Fruit fly (Drosophila melanogaster): Measurements from ENCODE around the gene Ir10a.
A peak's percentile ranks its signal among the peaks of the same experiment; 100 is the strongest.

The Ir10a gene

dm6 chrX:11326213-11326731, 15.3 kb upstream of the Ir10a start (continued):
- TF ChIP-seq Side (GFP tag; optimal IDR thresholded peaks at IDR 0.05) (peak; percentile 33), gce (GFP tag; IDR thresholded peaks at IDR 0.05) (0 out of 3 replicates have a peak, but pooled peaks have one; percentile 32), CG6683 (GFP tag; optimal IDR thresholded peaks at IDR 0.05) (peak; percentile 37), CHES-1-like (GFP tag; optimal IDR thresholded peaks at IDR 0.05) (peak; percentile 24), CG17186 (GFP tag; optimal IDR thresholded peaks at IDR 0.05) (peak; percentile 38), Gug (GFP tag; IDR thresholded peaks at IDR 0.05) (peak; percentile 32; the same call in 1 of the 4 replicates), CG4424 (GFP tag; optimal IDR thresholded peaks at IDR 0.05) (peak; percentile 55), lola (GFP tag; optimal IDR thresholded peaks at IDR 0.05) (peak in 1 of 3 experiments; percentile 50), CG7556 (GFP tag; optimal IDR thresholded peaks at IDR 0.05) (peak; percentile 73), Rx (GFP tag; IDR thresholded peaks at IDR 0.05) (peak; percentile 47), oc (tag; optimal IDR thresholded peaks at IDR 0.05) (peak; percentile 68), Rfx (GFP tag; IDR thresholded peaks at IDR 0.05) (0 out of 2 replicates have a peak, but pooled peaks have one; percentile 62), toy (GFP tag; IDR thresholded peaks at IDR 0.05) (no peak), corto (GFP tag; optimal IDR thresholded peaks at IDR 0.05) (peak; percentile 41), az2 (GFP tag; optimal IDR thresholded peaks at IDR 0.05) (peak; percentile 54), D (optimal IDR thresholded peaks at IDR 0.05) (no peak), D (GFP tag; optimal IDR thresholded peaks at IDR 0.05) (peak; percentile 65), bab2 (GFP tag; optimal IDR thresholded peaks at IDR 0.05) (peak; percentile 57), CG2875 (GFP tag; optimal IDR thresholded peaks at IDR 0.05) (peak; percentile 17), CG8089 (GFP tag; optimal IDR thresholded peaks at IDR 0.05) (peak; percentile 26), zen (tag; optimal IDR thresholded peaks at IDR 0.05) (peak; percentile 15), CG2199 (GFP tag; IDR thresholded peaks at IDR 0.05) (no peak), Sry-δ (GFP tag; optimal IDR thresholded peaks at IDR 0.05) (peak; percentile 9), CrebB (tag; optimal IDR thresholded peaks at IDR 0.05) (peak; percentile 65), CG16813 (GFP tag; IDR thresholded peaks at IDR 0.05; ENCODE audit: partially characterized antibody) (no peak), sob (GFP tag; IDR thresholded peaks at IDR 0.05) (peak; percentile 68), CG9437 (GFP tag; optimal IDR thresholded peaks at IDR 0.05) (peak; percentile 58), knrl (GFP tag; IDR thresholded peaks at IDR 0.05; ENCODE audit: partially characterized antibody) (no peak), CG31441 (GFP tag; IDR thresholded peaks at IDR 0.05) (peak; percentile 54), CG13424 (tag; optimal IDR thresholded peaks at IDR 0.05) (peak; percentile 70), CG15696 (tag; optimal IDR thresholded peaks at IDR 0.05) (peak; percentile 42), CG8388 (GFP tag; optimal IDR thresholded peaks at IDR 0.05) (peak; percentile 70), Asciz (GFP tag; optimal IDR thresholded peaks at IDR 0.05) (peak; percentile 71), CG17361 (GFP tag; IDR thresholded peaks at IDR 0.05) (peak; percentile 79), Awh (GFP tag; IDR thresholded peaks at IDR 0.05) (peak; percentile 69; the same call in 1 of the 2 replicates), CG18011 (GFP tag; optimal IDR thresholded peaks at IDR 0.05) (peak; percentile 11), pum (GFP tag; optimal IDR thresholded peaks at IDR 0.05) (peak; percentile 38), CkIIα-i1 (GFP tag; IDR thresholded peaks at IDR 0.05) (no peak), unc-4 (GFP tag; IDR thresholded peaks at IDR 0.05; ENCODE audit: partially characterized antibody) (no peak), hb (GFP tag; IDR thresholded peaks at IDR 0.05; ENCODE audit: partially characterized antibody) (no peak), slbo (GFP tag; IDR thresholded peaks at IDR 0.05) (no peak; the same call in none of the 2 replicates), z (GFP tag; IDR thresholded peaks at IDR 0.05) (no peak), CG15011 (GFP tag; optimal IDR thresholded peaks at IDR 0.05) (peak; percentile 53), CG2712 (tag; optimal IDR thresholded peaks at IDR 0.05) (peak; percentile 65), ase (GFP tag; IDR thresholded peaks at IDR 0.05) (no peak; the same call in 1 of the 3 replicates), zen2 (GFP tag; IDR thresholded peaks at IDR 0.05; ENCODE audit: partially characterized antibody) (no peak), gcm2 (GFP tag; optimal IDR thresholded peaks at IDR 0.05) (peak; percentile 60), CG6175 (GFP tag; IDR thresholded peaks at IDR 0.05) (no peak), Fer1 (GFP tag; optimal IDR thresholded peaks at IDR 0.05) (peak; percentile 77), h (optimal IDR thresholded peaks at IDR 0.05) (no peak), Sin3A (optimal IDR thresholded peaks at IDR 0.05) (no peak)
